Fruit fly (Drosophila melanogaster): ENCODE results near the gene FucT6.
A peak's percentile ranks its signal among the peaks of the same experiment; 100 is the strongest.

The FucT6 gene

DNA sequence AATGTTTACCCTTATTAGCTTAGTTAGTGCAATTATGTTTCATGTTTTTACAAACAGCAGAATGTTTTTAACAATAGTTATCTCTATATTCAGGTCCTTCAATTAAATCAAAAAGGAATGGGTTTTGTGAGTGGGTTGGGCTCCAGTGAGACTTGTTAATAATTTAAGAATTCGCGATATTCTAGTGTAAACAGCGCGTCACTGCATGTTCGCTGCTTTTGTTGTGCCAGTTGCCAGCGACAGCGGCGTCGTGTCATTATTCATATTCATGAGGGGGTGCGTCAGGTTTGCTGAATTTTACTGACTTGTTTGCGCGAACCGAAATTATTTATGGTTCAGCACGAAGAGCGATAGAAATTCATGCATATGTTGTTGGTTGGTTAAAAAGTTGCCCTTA, 5.5 kb upstream of the FucT6 start, which contains the start of gene Amun (continued):
- TF ChIP-seq CG14710 (tag; optimal IDR thresholded peaks at IDR 0.05) (no peak), Dref (GFP tag; IDR thresholded peaks at IDR 0.05) (no peak), CG6175 (GFP tag; IDR thresholded peaks at IDR 0.05) (no peak), CG17912 (GFP tag; optimal IDR thresholded peaks at IDR 0.05) (no peak), crol (GFP tag; IDR thresholded peaks at IDR 0.05) (no peak), CG7786 (GFP tag; optimal IDR thresholded peaks at IDR 0.05) (peak; percentile 13), cas (GFP tag; IDR thresholded peaks at IDR 0.05) (0 out of 2 replicates have a peak, but pooled peaks have one; percentile 39), H15 (GFP tag; IDR thresholded peaks at IDR 0.05) (0 out of 3 replicates have a peak, but pooled peaks have one; percentile 36), CG12391 (tag; optimal IDR thresholded peaks at IDR 0.05) (peak; percentile 4), NfI (GFP tag; optimal IDR thresholded peaks at IDR 0.05) (peak; percentile 32), org-1 (GFP tag; optimal IDR thresholded peaks at IDR 0.05) (no peak), tna (GFP tag; IDR thresholded peaks at IDR 0.05; ENCODE audit: partially characterized antibody) (no peak), CG4707 (GFP tag; optimal IDR thresholded peaks at IDR 0.05) (no peak), bbx (GFP tag; IDR thresholded peaks at IDR 0.05; ENCODE audit: partially characterized antibody) (no peak), bab2 (GFP tag; optimal IDR thresholded peaks at IDR 0.05) (no peak), CG11504 (tag; optimal IDR thresholded peaks at IDR 0.05) (peak; percentile 3), klu (GFP tag; IDR thresholded peaks at IDR 0.05) (peak; percentile 32; the same call in 1 of the 2 replicates), CG5245 (GFP tag; optimal IDR thresholded peaks at IDR 0.05) (no peak), emc (GFP tag; optimal IDR thresholded peaks at IDR 0.05) (no peak), Usf (GFP tag; optimal IDR thresholded peaks at IDR 0.05) (no peak), CG17802 (tag; optimal IDR thresholded peaks at IDR 0.05) (peak; percentile 7), ranshi (GFP tag; IDR thresholded peaks at IDR 0.05) (peak; percentile 21; the same call in 1 of the 2 replicates), CG7928 (GFP tag; optimal IDR thresholded peaks at IDR 0.05) (no peak), CG31441 (GFP tag; IDR thresholded peaks at IDR 0.05) (no peak), CG4820 (GFP tag; optimal IDR thresholded peaks at IDR 0.05) (peak; percentile 97), CG10654 (GFP tag; optimal IDR thresholded peaks at IDR 0.05) (no peak), B-H1 (GFP tag; IDR thresholded peaks at IDR 0.05) (peak; percentile 14; the same call in 1 of the 3 replicates), CG11085 (GFP tag; IDR thresholded peaks at IDR 0.05) (peak; percentile 9; the same call in 1 of the 2 replicates), CG3838 (GFP tag; optimal IDR thresholded peaks at IDR 0.05) (peak; percentile 9), nmo (GFP tag; optimal IDR thresholded peaks at IDR 0.05) (no peak), Xbp1 (GFP tag; optimal IDR thresholded peaks at IDR 0.05) (peak; percentile 6), Hsf (GFP tag; optimal IDR thresholded peaks at IDR 0.05) (peak; percentile 25), Poxn (GFP tag; IDR thresholded peaks at IDR 0.05) (0 out of 2 replicates have a peak, but pooled peaks have one; percentile 17), sisA (GFP tag; IDR thresholded peaks at IDR 0.05) (peak; percentile 5; the same call in 1 of the 2 replicates), pnt (GFP tag; optimal IDR thresholded peaks at IDR 0.05) (no peak), ara (GFP tag; IDR thresholded peaks at IDR 0.05) (0 out of 2 replicates have a peak, but pooled peaks have one; percentile 12), CrebB (tag; optimal IDR thresholded peaks at IDR 0.05) (no peak), CG2678 (tag; optimal IDR thresholded peaks at IDR 0.05) (peak; percentile 35), fd96Cb (tag; optimal IDR thresholded peaks at IDR 0.05) (no peak), hth (optimal IDR thresholded peaks at IDR 0.05) (no peak), Dll (GFP tag; IDR thresholded peaks at IDR 0.05; ENCODE audit: partially characterized antibody) (no peak), CG13287 (GFP tag; IDR thresholded peaks at IDR 0.05; ENCODE audit: partially characterized antibody) (no peak), CG6791 (GFP tag; IDR thresholded peaks at IDR 0.05; ENCODE audit: partially characterized antibody) (no peak), CG18011 (GFP tag; optimal IDR thresholded peaks at IDR 0.05) (no peak), CG16779 (GFP tag; IDR thresholded peaks at IDR 0.05) (0 out of 2 replicates have a peak, but pooled peaks have one; percentile 42), CG11247 (GFP tag; IDR thresholded peaks at IDR 0.05) (peak; percentile 39; the same call in 1 of the 2 replicates), pan (optimal IDR thresholded peaks at IDR 0.05) (no peak), pan (GFP tag; optimal IDR thresholded peaks at IDR 0.05 in 1 of 2, IDR thresholded peaks at IDR 0.05 in 1 of 2) (peak in 1 of 2 experiments; percentile 17), CG6272 (GFP tag; IDR thresholded peaks at IDR 0.05) (0 out of 2 replicates have a peak, but pooled peaks have one; percentile 4), CG1603 (tag; optimal IDR thresholded peaks at IDR 0.05) (no peak), tgo (GFP tag; IDR thresholded peaks at IDR 0.05) (no peak)

Measured in whole organism, embryonic.